Fruit fly (Drosophila melanogaster) whole organism, embryonic: ENCODE results near the gene CG3306.

Experiments
- CG10267 ChIP-seq: fragments of 200-800 bp; sonication (Bioruptor generic); optimal IDR thresholded peaks from 2 replicates; lab custom pipeline; 2018; ENCODE audit warnings: missing biosample characterization, mild to moderate bottlenecking, missing genetic modification characterization, moderate library complexity
- CG10366 ChIP-seq: fragments of 200-800 bp; sonication (Bioruptor generic); IDR thresholded peaks from 2 replicates; pipeline ENCODE4 v1.3.6; 2022; ENCODE audit warnings: missing biosample characterization, missing genetic modification characterization
- CG11085 ChIP-seq: fragments of 200-800 bp; sonication (Bioruptor generic); IDR thresholded peaks from 2 replicates; pipeline ENCODE4 v1.3.6; 2022; ENCODE audit warnings: missing biosample characterization, missing genetic modification characterization
- CG11723 ChIP-seq: fragments of 200-800 bp; sonication (Bioruptor generic); optimal IDR thresholded peaks from 2 replicates; lab custom pipeline; 2017; ENCODE audit warnings: missing biosample characterization, mild to moderate bottlenecking, missing genetic modification characterization
- CG1233 ChIP-seq: fragments of 200-800 bp; sonication (Bioruptor generic); optimal IDR thresholded peaks from 4 replicates; lab custom pipeline; 2018; ENCODE audit warnings: missing biosample characterization, mild to moderate bottlenecking, missing genetic modification characterization
- CG12391 ChIP-seq: fragments of 200-800 bp; sonication (Bioruptor generic); optimal IDR thresholded peaks from 3 replicates; lab custom pipeline; 2018; ENCODE audit warnings: missing biosample characterization, mild to moderate bottlenecking, missing genetic modification characterization, moderate library complexity
- CG12659 ChIP-seq: fragments of 200-800 bp; sonication (Bioruptor generic); optimal IDR thresholded peaks from 3 replicates; lab custom pipeline; 2017; ENCODE audit warnings: mild to moderate bottlenecking, missing biosample characterization, missing genetic modification reagents, missing genetic modification characterization
- CG13296 ChIP-seq: fragments of 200-800 bp; sonication (Bioruptor generic); optimal IDR thresholded peaks from 3 replicates; lab custom pipeline; 2018; ENCODE audit warnings: missing biosample characterization, mild to moderate bottlenecking, missing genetic modification characterization
- CG13424 ChIP-seq: fragments of 200-800 bp; sonication (Bioruptor generic); optimal IDR thresholded peaks from 2 replicates; lab custom pipeline; 2019; ENCODE audit warnings: missing biosample characterization, mild to moderate bottlenecking, missing genetic modification characterization, moderate library complexity
- CG14965 ChIP-seq: fragments of 200-800 bp; sonication (Bioruptor generic); optimal IDR thresholded peaks from 2 replicates; lab custom pipeline; 2016; ENCODE audit warnings: missing biosample characterization, missing genetic modification characterization, borderline replicate concordance
- CG15269 ChIP-seq: fragments of 200-800 bp; sonication (Bioruptor generic); optimal IDR thresholded peaks from 2 replicates; lab custom pipeline; 2018; ENCODE audit warnings: missing biosample characterization, mild to moderate bottlenecking, missing genetic modification characterization, moderate library complexity
- CG15601 ChIP-seq: fragments of 200-800 bp; sonication (Bioruptor generic); optimal IDR thresholded peaks from 3 replicates; lab custom pipeline; 2019; ENCODE audit warnings: missing biosample characterization, mild to moderate bottlenecking, missing genetic modification characterization, moderate library complexity
- CG1602 ChIP-seq: fragments of 200-800 bp; sonication (Bioruptor generic); optimal IDR thresholded peaks from 3 replicates; lab custom pipeline; 2016; ENCODE audit warnings: missing biosample characterization, missing genetic modification characterization
- CG17328 ChIP-seq: fragments of 200-800 bp; sonication (Bioruptor generic); IDR thresholded peaks from 2 replicates; pipeline ENCODE4 v1.3.6; 2022; ENCODE audit warnings: missing biosample characterization, missing genetic modification characterization
- CG17612 ChIP-seq: fragments of 200-800 bp; sonication (Bioruptor generic); IDR thresholded peaks from 2 replicates; pipeline ENCODE4 v1.3.6; 2022; ENCODE audit warnings: missing biosample characterization, missing genetic modification characterization
- CG18599 ChIP-seq: fragments of 200-800 bp; sonication (Bioruptor generic); optimal IDR thresholded peaks from 3 replicates; lab custom pipeline; 2017; ENCODE audit warnings: missing biosample characterization, missing genetic modification characterization, mild to moderate bottlenecking, moderate library complexity, missing genetic modification reagents
- CG31441 ChIP-seq: fragments of 200-800 bp; sonication (Bioruptor generic); IDR thresholded peaks from 2 replicates; pipeline ENCODE4 v1.3.6; 2022; ENCODE audit warnings: missing biosample characterization, missing genetic modification characterization
- CG3163 ChIP-seq: fragments of 200-800 bp; sonication (Bioruptor generic); optimal IDR thresholded peaks from 3 replicates; lab custom pipeline; 2016; ENCODE audit warnings: missing biosample characterization, missing genetic modification characterization
- CG3995 ChIP-seq: fragments of 200-800 bp; sonication (Bioruptor generic); optimal IDR thresholded peaks from 3 replicates; lab custom pipeline; 2016; ENCODE audit warnings: missing biosample characterization, missing genetic modification characterization
- CG4820 ChIP-seq: fragments of 200-800 bp; sonication (Bioruptor generic); optimal IDR thresholded peaks from 3 replicates; lab custom pipeline; 2016; ENCODE audit warnings: missing biosample characterization, missing genetic modification characterization
- CG5245 ChIP-seq: fragments of 200-800 bp; sonication (Bioruptor generic); optimal IDR thresholded peaks from 3 replicates; lab custom pipeline; 2016; ENCODE audit warnings: missing biosample characterization, missing genetic modification characterization
- Drgx ChIP-seq: fragments of 200-800 bp; sonication (Bioruptor generic); IDR thresholded peaks from 2 replicates; pipeline ENCODE4 v1.3.6; 2022; ENCODE audit warnings: missing biosample characterization, missing genetic modification characterization
- Gug ChIP-seq: fragments of 200-800 bp; sonication (Bioruptor generic); IDR thresholded peaks from 4 replicates; pipeline ENCODE4 v1.3.6; 2022; ENCODE audit warnings: missing biosample characterization, missing genetic modification characterization
- Hr51 ChIP-seq, 2 experiments: fragments of 200-800 bp; sonication (Bioruptor generic); optimal IDR thresholded peaks; 2 replicates in 1 of 2; 3 replicates in 1 of 2; lab custom pipeline; 2016 to 2018; ENCODE audit warnings: missing biosample characterization in 2 of 2, missing genetic modification characterization in 2 of 2, mild to moderate bottlenecking in 1 of 2, moderate library complexity in 1 of 2
- Meics ChIP-seq: fragments of 200-800 bp; sonication (Bioruptor generic); optimal IDR thresholded peaks from 2 replicates; lab custom pipeline; 2017; ENCODE audit warnings: missing biosample characterization, mild to moderate bottlenecking, missing genetic modification characterization
- PHDP ChIP-seq: fragments of 200-800 bp; sonication (Bioruptor generic); optimal IDR thresholded peaks from 3 replicates; lab custom pipeline; 2018; ENCODE audit warnings: missing biosample characterization, mild to moderate bottlenecking, missing genetic modification characterization, moderate library complexity
- Sox102F ChIP-seq: fragments of 200-800 bp; sonication (Bioruptor generic); optimal IDR thresholded peaks from 2 replicates; lab custom pipeline; 2018; ENCODE audit warnings: missing biosample characterization, mild to moderate bottlenecking, missing genetic modification characterization, moderate library complexity
- Xrp1 ChIP-seq: fragments of 200-800 bp; sonication (Bioruptor generic); IDR thresholded peaks from 2 replicates; pipeline ENCODE4 v1.3.6; 2022; ENCODE audit warnings: missing biosample characterization, missing genetic modification characterization
- ap ChIP-seq: fragments of 200-800 bp; sonication (Bioruptor generic); IDR thresholded peaks from 2 replicates; pipeline ENCODE4 v1.3.6; 2022; ENCODE audit warnings: missing biosample characterization, missing genetic modification characterization
- cg ChIP-seq: fragments of 200-800 bp; sonication (Bioruptor generic); optimal IDR thresholded peaks from 3 replicates; lab custom pipeline; 2019; ENCODE audit warnings: missing biosample characterization, mild to moderate bottlenecking, missing genetic modification characterization, moderate library complexity
- chif ChIP-seq, 2 experiments: fragments of 200-800 bp; sonication (Bioruptor generic); optimal IDR thresholded peaks; 3 replicates each; lab custom pipeline; 2016; ENCODE audit warnings: missing biosample characterization in 2 of 2, missing genetic modification characterization in 2 of 2
- ci ChIP-seq: fragments of 200-800 bp; sonication (Bioruptor generic); IDR thresholded peaks from 3 replicates; pipeline ENCODE4 v1.3.6; 2022; ENCODE audit warnings: missing biosample characterization, missing genetic modification characterization
- dpn ChIP-seq, 2 experiments: fragments of 200-800 bp; sonication (Bioruptor generic); optimal IDR thresholded peaks; 3 replicates each; lab custom pipeline; 2016; ENCODE audit warnings: missing biosample characterization in 2 of 2, missing genetic modification characterization in 2 of 2
- gcm ChIP-seq: fragments of 200-800 bp; sonication (Bioruptor generic); optimal IDR thresholded peaks from 2 replicates; lab custom pipeline; 2019; ENCODE audit warnings: missing biosample characterization, mild to moderate bottlenecking, missing genetic modification characterization, moderate library complexity
- gem ChIP-seq: fragments of 200-800 bp; sonication (Bioruptor generic); optimal IDR thresholded peaks from 2 replicates; lab custom pipeline; 2019; ENCODE audit warnings: missing biosample characterization, mild to moderate bottlenecking, missing genetic modification characterization, moderate library complexity
- grau ChIP-seq: fragments of 200-800 bp; optimal IDR thresholded peaks from 3 replicates; lab custom pipeline; 2019; ENCODE audit warnings: missing biosample characterization, mild to moderate bottlenecking, missing genetic modification characterization, moderate library complexity
- grn ChIP-seq: fragments of 200-800 bp; sonication (Bioruptor generic); optimal IDR thresholded peaks from 3 replicates; lab custom pipeline; 2017; ENCODE audit warnings: missing biosample characterization, missing genetic modification characterization
- hkb ChIP-seq, 2 experiments: fragments of 200-800 bp in 1 of 2; fragments of >200 bp in 1 of 2; sonication (Bioruptor generic) in 1 of 2; IDR thresholded peaks in 1 of 2; optimal IDR thresholded peaks in 1 of 2; 2 replicates each; pipeline versions ENCODE4 v1.3.6 to Lab custom; 2017 to 2022; ENCODE audit warnings: missing biosample characterization in 1 of 2, missing genetic modification characterization in 1 of 2
- jumu ChIP-seq: fragments of 200-800 bp; sonication (Bioruptor generic); optimal IDR thresholded peaks from 3 replicates; lab custom pipeline; 2016; ENCODE audit warnings: missing biosample characterization, missing genetic modification characterization
- lov ChIP-seq, 2 experiments: fragments of 200-800 bp in 1 of 2; fragments of >200 bp in 1 of 2; sonication (Bioruptor generic) in 1 of 2; IDR thresholded peaks in 1 of 2; optimal IDR thresholded peaks in 1 of 2; 2 replicates in 1 of 2; 3 replicates in 1 of 2; pipeline versions ENCODE4 v1.3.6 to Lab custom; 2017 to 2022; ENCODE audit warnings: missing biosample characterization in 1 of 2, missing genetic modification characterization in 1 of 2
- oc ChIP-seq: fragments of 200-800 bp; sonication (Bioruptor generic); optimal IDR thresholded peaks from 2 replicates; lab custom pipeline; 2018; ENCODE audit warnings: missing biosample characterization, mild to moderate bottlenecking, missing genetic modification characterization, moderate library complexity
- repo ChIP-seq: fragments of 200-800 bp; sonication (Bioruptor generic); optimal IDR thresholded peaks from 2 replicates; lab custom pipeline; 2016; ENCODE audit warnings: missing biosample characterization, missing genetic modification characterization
- row ChIP-seq: fragments of 200-800 bp; sonication (Bioruptor generic); IDR thresholded peaks from 3 replicates; pipeline ENCODE4 v1.3.6; 2022; ENCODE audit warnings: missing biosample characterization, missing genetic modification characterization
- sisA ChIP-seq: fragments of 200-800 bp; sonication (Bioruptor generic); IDR thresholded peaks from 2 replicates; pipeline ENCODE4 v1.3.6; 2022; ENCODE audit warnings: missing biosample characterization, missing genetic modification characterization
- stc ChIP-seq: fragments of 200-800 bp; sonication (Bioruptor generic); IDR thresholded peaks from 2 replicates; pipeline ENCODE4 v1.3.6; 2022; ENCODE audit warnings: missing biosample characterization, missing genetic modification characterization
- tgo ChIP-seq: fragments of 200-800 bp; sonication (Bioruptor generic); IDR thresholded peaks from 3 replicates; pipeline ENCODE4 v1.3.6; 2022; ENCODE audit warnings: missing biosample characterization, missing genetic modification characterization
- ttk ChIP-seq: fragments of 200-800 bp; sonication (Bioruptor generic); IDR thresholded peaks from 2 replicates; pipeline ENCODE4 v2.1.2; 2022; ENCODE audit warnings: missing biosample characterization, missing genetic modification characterization
- unpg ChIP-seq: fragments of 200-800 bp; sonication (Bioruptor generic); optimal IDR thresholded peaks from 3 replicates; lab custom pipeline; 2018; ENCODE audit warnings: missing biosample characterization, mild to moderate bottlenecking, missing genetic modification characterization, moderate library complexity
- vvl ChIP-seq: fragments of 200-800 bp; sonication (Bioruptor generic); IDR thresholded peaks from 2 replicates; pipeline ENCODE4 v1.3.6; 2022; ENCODE audit warnings: missing biosample characterization, missing genetic modification characterization

Gene CG3306

dm6 chr3L:9566849-9567248 is 34.5 kb upstream of the CG3306 start (continued):
- TF ChIP-seq CG4820 (GFP tag; lab: Kevin White, UChicago) (peak; percentile 2), CG10267 (tag; lab: Kevin White, UChicago) (peak; percentile 10), CG11085 (GFP tag; lab: Robert Waterston, UW) (no peak), CG15601 (tag; lab: Kevin White, UChicago) (no peak), CG1602 (no peak), oc (tag; lab: Kevin White, UChicago) (peak; percentile 15), vvl (GFP tag; lab: Robert Waterston, UW) (0 out of 2 replicates have a peak, but pooled peaks have one; percentile 15), CG17328 (peak; percentile 58), Xrp1 (peak; percentile 40; the same call in 1 of the 2 replicates), cg (no peak), CG3995 (GFP tag; lab: Kevin White, UChicago) (no peak), Sox102F (GFP tag; lab: Kevin White, UChicago) (peak; percentile 52), CG1233 (GFP tag; lab: Kevin White, UChicago) (no peak), ap (no peak), unpg (GFP tag; lab: Kevin White, UChicago) (peak; percentile 35), lov (optimal IDR thresholded peaks at IDR 0.05; lab: Kevin White, UChicago) (no peak), lov (GFP tag; IDR thresholded peaks at IDR 0.05; lab: Robert Waterston, UW) (no peak), chif (GFP tag; optimal IDR thresholded peaks at IDR 0.05; lab: Kevin White, UChicago) (no peak), CG5245 (GFP tag; lab: Kevin White, UChicago) (no peak), ttk (GFP tag; lab: Robert Waterston, UW) (peak; percentile 43; the same call in 1 of the 2 replicates), stc (GFP tag; lab: Robert Waterston, UW) (peak; percentile 36; the same call in 1 of the 2 replicates), Drgx (GFP tag; lab: Robert Waterston, UW) (peak; percentile 90), gcm (GFP tag; lab: Kevin White, UChicago) (no peak), tgo (GFP tag; lab: Robert Waterston, UW) (0 out of 3 replicates have a peak, but pooled peaks have one; percentile 14), hkb (optimal IDR thresholded peaks at IDR 0.05; lab: Kevin White, UChicago) (no peak), hkb (GFP tag; IDR thresholded peaks at IDR 0.05; lab: Robert Waterston, UW) (peak; percentile 57), CG10366 (peak; percentile 27; the same call in 1 of the 2 replicates), row (GFP tag; lab: Robert Waterston, UW) (peak; percentile 42; the same call in 2 of the 3 replicates), CG17612 (no peak), PHDP (peak; percentile 22), CG31441 (GFP tag; lab: Robert Waterston, UW) (peak; percentile 38; the same call in 1 of the 2 replicates), CG14965 (GFP tag; lab: Kevin White, UChicago) (no peak), Meics (no peak), CG11723 (GFP tag; lab: Kevin White, UChicago) (no peak), CG13296 (GFP tag; lab: Kevin White, UChicago) (no peak), dpn (GFP tag; optimal IDR thresholded peaks at IDR 0.05; lab: Kevin White, UChicago) (peak in 1 of 2 experiments; percentile 17), gem (tag; lab: Kevin White, UChicago) (peak; percentile 50), ci (GFP tag; lab: Robert Waterston, UW) (peak; percentile 39; the same call in 1 of the 3 replicates), CG12659 (GFP tag; lab: Kevin White, UChicago) (peak; percentile 12), Gug (no peak), jumu (GFP tag; lab: Kevin White, UChicago) (no peak), CG3163 (GFP tag; lab: Kevin White, UChicago) (no peak), CG12391 (tag; lab: Kevin White, UChicago) (no peak), repo (GFP tag; lab: Kevin White, UChicago) (no peak), CG18599 (peak; percentile 3), grau (tag; lab: Kevin White, UChicago) (peak; percentile 22), Hr51 (GFP tag; optimal IDR thresholded peaks at IDR 0.05; lab: Kevin White, UChicago) (peak in 1 of 2 experiments; percentile 36), sisA (GFP tag; lab: Robert Waterston, UW) (peak; percentile 21; the same call in 1 of the 2 replicates), grn (GFP tag; lab: Kevin White, UChicago) (no peak), CG13424 (tag; lab: Kevin White, UChicago) (peak; percentile 12), CG15269 (tag; lab: Kevin White, UChicago) (peak; percentile 11)
